Fruit fly (Drosophila melanogaster) whole organism, pupa: ENCODE results near the gene raskol.

ENCODE experiments used
- CG10348 ChIP-seq: fragments of 200-800 bp; sonication (Bioruptor generic); IDR thresholded peaks from 2 replicates; pipeline ENCODE4 v1.3.6; 2022; ENCODE audit warnings: missing biosample characterization, missing genetic modification characterization
- CG13204 ChIP-seq: fragments of 200-800 bp; sonication (Bioruptor generic); optimal IDR thresholded peaks from 2 replicates; lab custom pipeline; 2018; ENCODE audit warnings: missing biosample characterization, mild to moderate bottlenecking, missing genetic modification characterization, moderate library complexity
- CG34367 ChIP-seq: fragments of 200-800 bp; sonication (Bioruptor generic); optimal IDR thresholded peaks from 2 replicates; lab custom pipeline; 2018; ENCODE audit warnings: missing biosample characterization, mild to moderate bottlenecking, missing genetic modification characterization
- CG4496 ChIP-seq: fragments of 200-800 bp; sonication (Bioruptor generic); IDR thresholded peaks from 3 replicates; pipeline ENCODE4 v1.3.6; 2022; ENCODE audit warnings: missing biosample characterization, missing genetic modification characterization
- CG8301 ChIP-seq: fragments of 200-800 bp; sonication (Bioruptor generic); optimal IDR thresholded peaks from 2 replicates; lab custom pipeline; 2018; ENCODE audit warnings: missing biosample characterization, mild to moderate bottlenecking, missing genetic modification characterization
- CG9948 ChIP-seq: fragments of 200-800 bp; sonication (Bioruptor generic); optimal IDR thresholded peaks from 2 replicates; lab custom pipeline; 2018; ENCODE audit warnings: missing biosample characterization, mild to moderate bottlenecking, missing genetic modification characterization, moderate library complexity
- D1 ChIP-seq: fragments of 200-800 bp; sonication (Bioruptor generic); optimal IDR thresholded peaks from 2 replicates; lab custom pipeline; 2018; ENCODE audit warnings: missing biosample characterization, mild to moderate bottlenecking, missing genetic modification characterization, moderate library complexity
- EcR ChIP-seq: fragments of 200-800 bp; sonication (Bioruptor generic); optimal IDR thresholded peaks from 3 replicates; lab custom pipeline; 2019; ENCODE audit warnings: missing biosample characterization, missing genetic modification characterization, mild to moderate bottlenecking, moderate library complexity, missing genetic modification reagents
- Pif1A ChIP-seq: fragments of 200-800 bp; sonication (Bioruptor generic); optimal IDR thresholded peaks from 3 replicates; lab custom pipeline; 2016; ENCODE audit warnings: missing biosample characterization, missing genetic modification characterization
- fd96Ca ChIP-seq: fragments of 200-800 bp; sonication (Bioruptor generic); IDR thresholded peaks from 3 replicates; pipeline ENCODE4 v1.3.6; 2022; ENCODE audit warnings: missing biosample characterization, missing genetic modification characterization
- gl ChIP-seq: fragments of 200-800 bp; sonication (Bioruptor generic); optimal IDR thresholded peaks from 2 replicates; lab custom pipeline; 2018; ENCODE audit warnings: missing biosample characterization, mild to moderate bottlenecking, missing genetic modification characterization

DNA sequence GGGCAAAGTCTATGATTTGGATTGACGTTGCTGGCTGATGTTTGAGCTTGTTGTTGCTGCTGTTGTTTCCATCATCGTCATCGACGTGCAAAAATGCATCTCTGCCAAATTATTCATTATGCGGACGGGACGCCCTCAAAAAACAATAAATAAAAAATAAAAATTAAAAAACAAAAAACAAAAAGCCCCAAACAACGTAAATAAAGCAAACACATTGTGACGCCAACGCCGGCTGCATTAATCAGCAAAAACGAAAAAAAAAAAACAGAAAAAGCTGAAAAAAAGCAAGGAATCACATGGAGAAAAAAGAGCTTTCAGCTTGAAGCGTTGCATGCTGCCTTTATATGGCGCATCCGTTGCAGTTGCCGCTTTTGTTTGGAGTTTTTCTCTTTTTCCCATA is 22.1 kb downstream of the raskol start:
- TF ChIP-seq EcR (GFP tag; lab: Kevin White, UChicago) (no peak), CG9948 (tag; lab: Kevin White, UChicago) (no peak), CG34367 (tag; lab: Kevin White, UChicago) (no peak), Pif1A (peak; percentile 44), fd96Ca (no peak), CG8301 (no peak), CG4496 (GFP tag; lab: Robert Waterston, UW) (no peak), CG13204 (GFP tag; lab: Kevin White, UChicago) (peak; percentile 48), gl (tag; lab: Kevin White, UChicago) (no peak), D1 (tag; lab: Kevin White, UChicago) (no peak), CG10348 (GFP tag; lab: Robert Waterston, UW) (no peak)
